Comparison of ENCODE assay signal across 1 fruit fly cellular context in the genomic region with DNA sequence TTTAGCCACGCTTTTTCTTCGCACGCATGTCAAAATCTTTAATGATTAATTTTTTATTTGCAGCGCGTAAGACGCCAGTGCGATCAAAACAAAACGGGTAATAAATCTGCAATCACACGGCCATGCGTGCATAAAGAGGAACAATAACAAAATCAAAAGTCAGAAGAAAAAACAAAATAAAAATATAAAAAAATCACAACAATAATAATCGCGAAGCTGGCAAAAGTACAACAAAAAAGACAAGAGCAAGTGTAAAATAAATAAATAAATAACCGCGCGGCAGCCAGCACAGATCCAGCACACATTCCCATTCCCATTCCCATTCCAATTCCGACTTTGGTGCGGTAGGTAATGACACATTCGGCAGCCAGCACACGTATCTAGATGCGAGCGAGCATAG.
TF ChIP-seq lines count a peak whose summit lies in the region.

No protein-coding gene starts in this region.

TF ChIP-seq in whole organism, prepupa, 60 proteins besides CTCF, POLR2A, EP300 and RAD21 (continued from another document):
- peak; percentile 67 for TF ChIP-seq CG9139 (GFP tag; optimal IDR thresholded peaks at IDR 0.05; lab: Kevin White, UChicago)
- peak; percentile 10 for TF ChIP-seq CG10631 (GFP tag; optimal IDR thresholded peaks at IDR 0.05; lab: Kevin White, UChicago)
- TF ChIP-seq CG6792 (GFP tag; optimal IDR thresholded peaks at IDR 0.05; lab: Kevin White, UChicago) = no peak
- peak; percentile 82; the same call in 2 of the 3 replicates for TF ChIP-seq CG6163 (GFP tag; IDR thresholded peaks at IDR 0.05; lab: Robert Waterston, UW)
- peak; percentile 62 for TF ChIP-seq dsx (GFP tag; optimal IDR thresholded peaks at IDR 0.05; lab: Kevin White, UChicago; ENCODE audit: poor library complexity, severe bottlenecking)
- no peak for TF ChIP-seq CG34406 (GFP tag; optimal IDR thresholded peaks at IDR 0.05; lab: Kevin White, UChicago)
- TF ChIP-seq Ets21C (GFP tag; optimal IDR thresholded peaks at IDR 0.05; lab: Kevin White, UChicago) = no peak
- no peak for TF ChIP-seq CG6854 (GFP tag; optimal IDR thresholded peaks at IDR 0.05; lab: Kevin White, UChicago)
- TF ChIP-seq Eip93F (GFP tag; optimal IDR thresholded peaks at IDR 0.05; lab: Kevin White, UChicago) = no peak
- peak; percentile 75 to 77 for TF ChIP-seq ss (GFP tag; optimal IDR thresholded peaks at IDR 0.05; lab: Kevin White, UChicago)
- TF ChIP-seq vri (GFP tag; optimal IDR thresholded peaks at IDR 0.05; lab: Kevin White, UChicago) = no peak
- no peak for TF ChIP-seq CG11902 (GFP tag; optimal IDR thresholded peaks at IDR 0.05; lab: Kevin White, UChicago)
- TF ChIP-seq CG15336 (GFP tag; IDR thresholded peaks at IDR 0.05; lab: Robert Waterston, UW) = peak; percentile 58
- no peak for TF ChIP-seq cyc (GFP tag; optimal IDR thresholded peaks at IDR 0.05; lab: Kevin White, UChicago)
- no peak for TF ChIP-seq CG8632 (GFP tag; optimal IDR thresholded peaks at IDR 0.05; lab: Kevin White, UChicago)
- peak; percentile 82 for TF ChIP-seq CG16779 (tag; optimal IDR thresholded peaks at IDR 0.05; lab: Kevin White, UChicago)
- no peak for TF ChIP-seq Sox15 (GFP tag; optimal IDR thresholded peaks at IDR 0.05; lab: Kevin White, UChicago)
- no peak for TF ChIP-seq CG8319 (GFP tag; optimal IDR thresholded peaks at IDR 0.05; lab: Kevin White, UChicago)
- TF ChIP-seq CG11762 (GFP tag; optimal IDR thresholded peaks at IDR 0.05; lab: Kevin White, UChicago; ENCODE audit: insufficient read depth) = no peak
- TF ChIP-seq salr (GFP tag; optimal IDR thresholded peaks at IDR 0.05; lab: Kevin White, UChicago) = no peak
- peak; percentile 84 for TF ChIP-seq CG6276 (GFP tag; optimal IDR thresholded peaks at IDR 0.05; lab: Kevin White, UChicago)
- peak; percentile 71 for TF ChIP-seq CG1621 (tag; optimal IDR thresholded peaks at IDR 0.05; lab: Kevin White, UChicago)
- peak; percentile 52 for TF ChIP-seq CG3032 (tag; optimal IDR thresholded peaks at IDR 0.05; lab: Kevin White, UChicago)
